Worm (Caenorhabditis elegans): ENCODE data around the gene gly-11.

Gene gly-11

ce11 chrIII:12130052-12130451 lies 47.0 kb downstream of the gly-11 start, which contains the start of gene Y75B8A.6:
TSS of gene Y75B8A.6 (minus strand) at chrIII:12130343.
- TF ChIP-seq lin-35 (GFP tag; optimal IDR thresholded peaks at IDR 0.05) (no peak), efl-1 (optimal IDR thresholded peaks at IDR 0.05) (no peak), efl-1 (GFP tag; optimal IDR thresholded peaks at IDR 0.05 in 1 of 2) (peak in 1 of 2 experiments; percentile 40)

DNA sequence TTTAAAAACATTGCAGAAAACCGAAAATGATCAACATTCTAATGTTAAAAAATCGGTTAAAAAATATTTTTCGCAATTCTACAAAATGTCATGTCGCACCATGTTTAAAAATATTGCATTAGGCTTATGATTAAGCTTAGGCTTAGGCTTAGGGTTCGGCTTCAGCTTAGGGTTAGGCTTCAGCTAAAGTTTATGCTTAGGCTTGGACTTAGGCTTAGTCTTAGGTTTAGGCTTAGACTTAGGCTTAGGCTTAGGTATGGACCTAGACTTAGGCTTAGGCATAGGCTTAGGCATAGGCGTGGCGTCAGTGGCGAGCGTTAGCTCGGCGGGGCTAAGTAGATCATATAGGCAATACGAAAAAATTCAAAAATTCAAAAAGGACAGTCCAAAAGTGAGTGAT lies 52.7 kb downstream of the gly-11 start:
- no peak for TF ChIP-seq efl-3 (GFP tag; optimal IDR thresholded peaks at IDR 0.05)
- TF ChIP-seq ceh-8 (GFP tag; optimal IDR thresholded peaks at IDR 0.05), result no peak
- TF ChIP-seq efl-1 (optimal IDR thresholded peaks at IDR 0.05), result no peak
- peak in 1 of 2 experiments; percentile 58 for TF ChIP-seq efl-1 (GFP tag; optimal IDR thresholded peaks at IDR 0.05 in 1 of 2)

DNA sequence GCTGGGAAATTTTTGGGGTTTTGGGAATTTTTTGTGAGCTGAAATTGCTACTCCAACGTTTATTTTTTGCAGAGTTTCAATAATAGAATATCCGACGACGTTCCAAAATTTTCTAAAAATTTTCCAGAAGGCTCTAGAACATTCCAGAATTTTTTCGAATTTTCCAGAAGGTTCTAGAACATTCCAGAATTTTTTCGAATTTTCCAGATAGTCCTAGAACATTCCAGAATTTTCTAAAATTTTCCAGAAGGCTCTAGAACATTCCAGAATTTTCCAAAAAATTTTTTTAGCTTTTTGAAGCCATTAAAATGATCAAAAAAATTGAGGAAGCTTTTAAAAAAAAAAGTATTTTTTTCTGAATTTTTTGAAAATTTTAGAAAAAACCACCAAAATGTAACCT lies 53.6 kb downstream of the gly-11 start:
- TF ChIP-seq nhr-20 (tag; optimal IDR thresholded peaks at IDR 0.05) (no peak), dpl-1 (GFP tag; optimal IDR thresholded peaks at IDR 0.05) (no peak), sup-37 (GFP tag; optimal IDR thresholded peaks at IDR 0.05) (no peak), aly-2 (tag; optimal IDR thresholded peaks at IDR 0.05) (no peak), ets-5 (GFP tag; IDR thresholded peaks at IDR 0.05) (no peak), egl-13 (tag; optimal IDR thresholded peaks at IDR 0.05) (no peak), nhr-28 (tag; optimal IDR thresholded peaks at IDR 0.05) (no peak), lsy-2 (tag; optimal IDR thresholded peaks at IDR 0.05) (no peak), tlp-1 (tag; optimal IDR thresholded peaks at IDR 0.05) (no peak), nhr-90 (tag; optimal IDR thresholded peaks at IDR 0.05; ENCODE audit: poor library complexity) (no peak), F16B12.6 (tag; optimal IDR thresholded peaks at IDR 0.05) (no peak), pqm-1 (tag; optimal IDR thresholded peaks at IDR 0.05) (no peak), nhr-76 (tag; optimal IDR thresholded peaks at IDR 0.05) (no peak), ces-1 (GFP tag; optimal IDR thresholded peaks at IDR 0.05) (no peak), ztf-4 (tag; optimal IDR thresholded peaks at IDR 0.05) (no peak), mep-1 (tag; optimal IDR thresholded peaks at IDR 0.05) (no peak), ceh-8 (GFP tag; optimal IDR thresholded peaks at IDR 0.05) (no peak), sox-4 (tag; optimal IDR thresholded peaks at IDR 0.05) (no peak), mef-2 (tag; optimal IDR thresholded peaks at IDR 0.05) (no peak), vab-15 (tag; optimal IDR thresholded peaks at IDR 0.05) (no peak)

All from whole organism, L1 larva.